Worm (Caenorhabditis elegans) whole organism, young adult: ENCODE results near the gene C49A9.10.

ENCODE experiments used
- C17E4.6 ChIP-seq: fragments of 200-800 bp; sonication (Bioruptor generic); IDR thresholded peaks from 2 replicates; pipeline ENCODE4 v1.3.6; 2022; ENCODE audit warnings: missing genetic modification reagents, missing genetic modification characterization, missing compliant biosample characterization
- D2030.7 ChIP-seq: fragments of 200-800 bp; sonication (Bioruptor generic); IDR thresholded peaks from 2 replicates; pipeline ENCODE4 v1.3.6; 2022; ENCODE audit warnings: missing genetic modification reagents, missing genetic modification characterization, missing compliant biosample characterization
- F22D6.2 ChIP-seq: sonication (generic microtip); optimal IDR thresholded peaks from 2 replicates; lab custom pipeline; 2016; ENCODE audit warnings: mild to moderate bottlenecking, missing genetic modification characterization, missing compliant biosample characterization
- F33H1.4 ChIP-seq: fragments of 200-800 bp; sonication (Bioruptor generic); IDR thresholded peaks from 2 replicates; pipeline ENCODE4 v1.3.6; 2022; ENCODE audit warnings: missing genetic modification reagents, missing genetic modification characterization, missing compliant biosample characterization
- F37B4.10 ChIP-seq: fragments of 200-800 bp; sonication (Bioruptor generic); IDR thresholded peaks from 2 replicates; pipeline ENCODE4 v1.3.6; 2022; ENCODE audit warnings: missing genetic modification characterization, missing compliant biosample characterization
- F52B5.7 ChIP-seq: sonication (generic microtip); optimal IDR thresholded peaks from 2 replicates; lab custom pipeline; 2016; ENCODE audit warnings: mild to moderate bottlenecking, missing genetic modification characterization, missing compliant biosample characterization
- Y67H2A.10 ChIP-seq: fragments of 200-800 bp; sonication (Bioruptor generic); conservative IDR thresholded peaks from 2 replicates; pipeline ENCODE4 v1.3.6; 2022; ENCODE audit warnings: missing genetic modification reagents, missing genetic modification characterization, missing compliant biosample characterization
- aptf-2 ChIP-seq: fragments of 200-800 bp; sonication (Bioruptor generic); conservative IDR thresholded peaks from 2 replicates; pipeline ENCODE4 v1.3.6; 2022; ENCODE audit warnings: missing genetic modification reagents, missing genetic modification characterization, missing compliant biosample characterization
- aptf-3 ChIP-seq: fragments of 200-800 bp; sonication (Bioruptor generic); IDR thresholded peaks from 2 replicates; pipeline ENCODE4 v1.3.6; 2022; ENCODE audit warnings: missing genetic modification characterization, missing compliant biosample characterization
- bed-1 ChIP-seq: fragments of 200-800 bp; sonication (Bioruptor generic); IDR thresholded peaks from 2 replicates; pipeline ENCODE4 v1.3.6; 2022; ENCODE audit warnings: missing genetic modification reagents, missing genetic modification characterization, missing compliant biosample characterization
- ceh-100 ChIP-seq: fragments of 200-800 bp; sonication (Bioruptor generic); IDR thresholded peaks from 2 replicates; pipeline ENCODE4 v1.3.6; 2022; ENCODE audit warnings: missing genetic modification reagents, missing genetic modification characterization, missing compliant biosample characterization
- ceh-58 ChIP-seq: fragments of 200-800 bp; sonication (Bioruptor generic); IDR thresholded peaks from 2 replicates; pipeline ENCODE4 v1.3.6; 2022; ENCODE audit warnings: missing genetic modification characterization, missing compliant biosample characterization
- ceh-79 ChIP-seq: sonication (generic microtip); optimal IDR thresholded peaks from 2 replicates; lab custom pipeline; 2017; ENCODE audit warnings: mild to moderate bottlenecking, missing genetic modification characterization, missing compliant biosample characterization
- die-1 ChIP-seq: sonication (generic microtip); optimal IDR thresholded peaks from 2 replicates; lab custom pipeline; 2016; ENCODE audit warnings: missing genotype, mild to moderate bottlenecking, missing genetic modification characterization, missing compliant biosample characterization
- efl-1 ChIP-seq: fragments of 150-350 bp; optimal IDR thresholded peaks from 2 replicates; lab custom pipeline; 2014; ENCODE audit warnings: missing biosample characterization, missing genetic modification reagents, missing genetic modification characterization
- ets-4 ChIP-seq: fragments of 200-800 bp; sonication (Bioruptor generic); optimal IDR thresholded peaks from 2 replicates; lab custom pipeline; 2018; ENCODE audit warnings: mild to moderate bottlenecking, missing genetic modification characterization, missing compliant biosample characterization
- fkh-3 ChIP-seq: sonication (generic microtip); optimal IDR thresholded peaks from 2 replicates; lab custom pipeline; 2016; ENCODE audit warnings: mild to moderate bottlenecking, missing genetic modification characterization, missing compliant biosample characterization
- gei-17 ChIP-seq: fragments of 200-800 bp; sonication (Bioruptor generic); optimal IDR thresholded peaks from 2 replicates; lab custom pipeline; 2018; ENCODE audit warnings: mild to moderate bottlenecking, missing genetic modification characterization, missing compliant biosample characterization
- hmg-20 ChIP-seq: fragments of 200-800 bp; sonication (Bioruptor generic); IDR thresholded peaks from 2 replicates; pipeline ENCODE4 v1.3.6; 2022; ENCODE audit warnings: missing genetic modification reagents, missing genetic modification characterization, missing compliant biosample characterization
- let-607 ChIP-seq, 2 experiments: fragments of 200-800 bp in 1 of 2; sonication (Bioruptor generic) in 1 of 2; sonication (generic microtip) in 1 of 2; optimal IDR thresholded peaks; 2 replicates each; lab custom pipeline; 2016 to 2018; ENCODE audit warnings: mild to moderate bottlenecking in 2 of 2, missing compliant biosample characterization in 2 of 2, missing genetic modification characterization in 2 of 2, moderate library complexity in 2 of 2, missing genotype in 1 of 2
- lin-35 ChIP-seq, 3 experiments: fragments of 150-350 bp in 2 of 3; sonication (generic microtip) in 1 of 3; optimal IDR thresholded peaks; 2 replicates each; lab custom pipeline; 2014 to 2018; ENCODE audit warnings: missing biosample characterization in 3 of 3, missing genetic modification characterization in 3 of 3, missing genetic modification reagents in 3 of 3
- lir-1 ChIP-seq: fragments of 200-800 bp; sonication (Bioruptor generic); conservative IDR thresholded peaks from 2 replicates; pipeline ENCODE4 v1.3.6; 2022; ENCODE audit warnings: missing genetic modification reagents, missing genetic modification characterization, missing compliant biosample characterization
- lsl-1 ChIP-seq: fragments of 200-800 bp; sonication (Bioruptor generic); optimal IDR thresholded peaks from 2 replicates; lab custom pipeline; 2018; ENCODE audit warnings: mild to moderate bottlenecking, missing genetic modification characterization, moderate library complexity, missing compliant biosample characterization
- madf-10 ChIP-seq: sonication (generic microtip); optimal IDR thresholded peaks from 2 replicates; lab custom pipeline; 2016; ENCODE audit warnings: mild to moderate bottlenecking, missing genetic modification characterization, missing compliant biosample characterization
- madf-8 ChIP-seq: fragments of 200-800 bp; sonication (Bioruptor generic); conservative IDR thresholded peaks from 2 replicates; pipeline ENCODE4 v1.3.6; 2022; ENCODE audit warnings: missing genetic modification reagents, missing genetic modification characterization, missing compliant biosample characterization
- mcd-1 ChIP-seq: fragments of 200-800 bp; sonication (Bioruptor generic); IDR thresholded peaks from 2 replicates; pipeline ENCODE4 v1.3.6; 2022; ENCODE audit warnings: missing genetic modification reagents, missing genetic modification characterization, missing compliant biosample characterization
- mxl-1 ChIP-seq: sonication (generic microtip); optimal IDR thresholded peaks from 2 replicates; lab custom pipeline; 2016; ENCODE audit warnings: missing genetic modification characterization, missing compliant biosample characterization
- nfya-2 ChIP-seq: fragments of 200-800 bp; sonication (Bioruptor generic); IDR thresholded peaks from 2 replicates; pipeline ENCODE4 v1.3.6; 2022; ENCODE audit warnings: missing genetic modification reagents, missing genetic modification characterization, missing compliant biosample characterization
- sdz-38 ChIP-seq: sonication (generic microtip); optimal IDR thresholded peaks from 2 replicates; lab custom pipeline; 2016; ENCODE audit warnings: missing genotype, missing genetic modification characterization, missing compliant biosample characterization
- snpc-1.1 ChIP-seq: sonication (generic microtip); optimal IDR thresholded peaks from 2 replicates; lab custom pipeline; 2017; ENCODE audit warnings: missing genetic modification characterization, mild to moderate bottlenecking, missing compliant biosample characterization, antibody characterized with exemption, moderate library complexity, missing genotype, missing genetic modification reagents; ENCODE audit not compliant: insufficient read depth
- snpc-4 ChIP-seq, 5 experiments: fragments of 150-350 bp in 1 of 5; sonication (generic microtip) in 4 of 5; optimal IDR thresholded peaks; 2 replicates each; lab custom pipeline; 2014 to 2018; ENCODE audit warnings: missing genetic modification characterization in 5 of 5, missing biosample characterization in 3 of 5, antibody characterized with exemption in 2 of 5, mild to moderate bottlenecking in 2 of 5, missing compliant biosample characterization in 2 of 5, missing genotype in 2 of 5, moderate library complexity in 2 of 5, missing genetic modification reagents in 1 of 5
- sptf-2 ChIP-seq: fragments of 200-800 bp; sonication (Bioruptor generic); optimal IDR thresholded peaks from 2 replicates; lab custom pipeline; 2018; ENCODE audit warnings: mild to moderate bottlenecking, missing genetic modification characterization, missing compliant biosample characterization
- unc-62 ChIP-seq: fragments of 150-350 bp; optimal IDR thresholded peaks from 2 replicates; lab custom pipeline; 2014; ENCODE audit warnings: missing biosample characterization, missing genetic modification reagents, missing genetic modification characterization
- zim-3 ChIP-seq: sonication (generic microtip); optimal IDR thresholded peaks from 2 replicates; lab custom pipeline; 2017; ENCODE audit warnings: mild to moderate bottlenecking, missing genetic modification characterization, moderate library complexity, missing compliant biosample characterization
- ztf-28 ChIP-seq: fragments of 200-800 bp; sonication (Bioruptor generic); IDR thresholded peaks from 2 replicates; pipeline ENCODE4 v1.3.6; 2022; ENCODE audit warnings: missing genetic modification reagents, missing genetic modification characterization, missing compliant biosample characterization
- ztf-3 ChIP-seq: fragments of 200-800 bp; sonication (Bioruptor generic); optimal IDR thresholded peaks from 2 replicates; lab custom pipeline; 2018; ENCODE audit warnings: mild to moderate bottlenecking, missing genetic modification characterization, missing compliant biosample characterization
- ztf-6 ChIP-seq: fragments of 200-800 bp; sonication (Bioruptor generic); IDR thresholded peaks from 2 replicates; pipeline ENCODE4 v1.3.6; 2022; ENCODE audit warnings: missing genetic modification reagents, missing genetic modification characterization, missing compliant biosample characterization

The C49A9.10 gene

ce11 chrIV:6185578-6185977 is 20.6 kb downstream of the C49A9.10 start, which contains the start of gene asp-9:
asp-9 (plus strand) TSS chrIV:6185889.
- TF ChIP-seq ceh-79 (tag; lab: Kevin White, UChicago) (no peak), C17E4.6 (GFP tag; lab: Robert Waterston, UW) (no peak), bed-1 (no peak), nfya-2 (GFP tag; lab: Robert Waterston, UW) (no peak), hmg-20 (GFP tag; lab: Robert Waterston, UW) (no peak), aptf-2 (GFP tag; lab: Robert Waterston, UW) (no peak), Y67H2A.10 (GFP tag; lab: Robert Waterston, UW) (no peak), madf-10 (tag; lab: Kevin White, UChicago) (no peak), snpc-1.1 (tag; lab: Kevin White, UChicago) (no peak)

DNA sequence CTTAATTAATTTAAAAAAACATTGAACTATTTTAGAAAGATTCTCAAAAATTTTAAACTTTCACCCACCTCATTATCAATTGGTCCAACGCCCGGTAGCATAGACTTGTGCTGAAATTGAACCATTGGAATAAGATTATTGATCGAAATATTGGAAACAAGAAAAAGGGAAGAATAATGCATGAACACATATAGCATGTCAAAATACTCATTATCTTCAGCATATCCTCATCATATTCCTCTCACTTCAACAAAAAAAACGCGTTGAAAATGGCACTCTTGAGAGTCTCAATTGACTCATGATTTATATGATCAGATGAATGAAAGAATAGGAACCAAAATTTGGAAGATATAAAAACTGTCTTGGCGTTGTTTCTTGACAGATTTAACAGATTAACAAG is 22.4 kb downstream of the C49A9.10 start, which contains the start of gene unc-77:
TSS of gene unc-77 (minus strand) at position 101 of the 400 bp plus-strand sequence.
- TF ChIP-seq mcd-1 (GFP tag; lab: Robert Waterston, UW) (no peak), D2030.7 (no peak), sptf-2 (GFP tag; lab: Kevin White, UChicago) (no peak), F33H1.4 (GFP tag; lab: Robert Waterston, UW) (no peak), let-607 (tag; optimal IDR thresholded peaks at IDR 0.05; lab: Kevin White, UChicago) (no peak), snpc-4 (GFP tag; optimal IDR thresholded peaks at IDR 0.05; lab: Kevin White, UChicago) (no peak), snpc-4 (tag; optimal IDR thresholded peaks at IDR 0.05; lab: Kevin White, UChicago) (no peak), bed-1 (no peak), F22D6.2 (no peak), ceh-58 (GFP tag; lab: Robert Waterston, UW) (no peak)
- TF ChIP-seq, all 124 proteins: peak for 0

DNA sequence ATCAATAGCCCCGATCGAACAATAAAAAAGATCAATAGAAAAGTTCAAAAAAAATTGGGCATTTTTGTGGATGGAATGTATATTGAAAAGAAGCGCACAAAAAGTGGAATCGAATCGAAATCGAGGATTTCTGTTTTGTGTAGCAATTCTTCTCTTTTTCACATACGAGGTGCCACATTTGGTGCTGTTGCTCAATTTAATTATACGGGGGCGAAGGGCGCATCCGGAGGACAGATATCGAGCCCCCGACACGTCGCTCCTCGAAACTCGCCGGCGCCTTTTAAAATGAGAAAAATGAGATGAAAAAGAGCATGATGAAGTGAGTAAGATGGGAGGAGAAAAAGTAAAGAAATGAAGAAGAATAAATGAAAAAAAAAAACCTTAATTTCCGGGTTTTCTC is 28.8 kb downstream of the C49A9.10 start:
- TF ChIP-seq F37B4.10 (GFP tag; lab: Robert Waterston, UW), result no peak
- TF ChIP-seq sdz-38 (tag; lab: Kevin White, UChicago), result no peak
- no peak for TF ChIP-seq ztf-28 (GFP tag; lab: Robert Waterston, UW)
- TF ChIP-seq die-1 (tag; lab: Kevin White, UChicago), result no peak
- no peak for TF ChIP-seq madf-8
- no peak for TF ChIP-seq lir-1
- no peak for TF ChIP-seq ztf-3

DNA sequence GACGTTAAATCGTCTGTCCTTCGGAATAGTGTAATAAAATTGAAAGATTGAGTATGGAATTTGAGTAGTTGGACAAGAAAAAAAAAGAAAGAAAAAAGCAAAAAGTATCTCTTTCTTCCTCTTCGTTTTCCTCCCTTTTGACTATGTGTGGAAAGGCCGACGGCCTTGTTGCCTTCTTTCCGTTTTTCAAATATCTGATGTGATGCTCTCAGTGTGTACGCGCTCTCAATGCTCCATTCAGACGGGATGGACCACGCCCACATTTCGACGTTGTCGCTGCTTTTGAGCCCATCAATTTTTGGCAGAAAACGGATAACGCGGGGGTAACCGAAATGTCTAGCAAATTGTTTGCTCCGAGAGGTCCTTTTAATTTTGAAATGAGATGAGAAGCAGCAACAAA is 33.2 kb downstream of the C49A9.10 start:
- TF ChIP-seq ceh-79 (tag; lab: Kevin White, UChicago) (no peak), ztf-6 (GFP tag; lab: Robert Waterston, UW) (no peak), zim-3 (tag; lab: Kevin White, UChicago) (no peak), efl-1 (GFP tag; lab: Kevin White, UChicago) (no peak), unc-62 (no peak), ceh-100 (GFP tag; lab: Robert Waterston, UW) (no peak), fkh-3 (no peak), lsl-1 (no peak), lin-35 (GFP tag; optimal IDR thresholded peaks at IDR 0.05; lab: Kevin White, UChicago) (no peak), C17E4.6 (GFP tag; lab: Robert Waterston, UW) (no peak)
- TF ChIP-seq, all 124 proteins: peak for 0

ce11 chrIV:6165787-6166186 is 40.4 kb downstream of the C49A9.10 start:
- TF ChIP-seq mxl-1 (tag; lab: Kevin White, UChicago) (no peak), ztf-3 (no peak), F52B5.7 (tag; lab: Kevin White, UChicago) (no peak), gei-17 (no peak), aptf-3 (GFP tag; lab: Robert Waterston, UW) (no peak), ets-4 (no peak), aptf-2 (GFP tag; lab: Robert Waterston, UW) (no peak), snpc-4 (GFP tag; optimal IDR thresholded peaks at IDR 0.05; lab: Kevin White, UChicago) (no peak), snpc-4 (tag; optimal IDR thresholded peaks at IDR 0.05; lab: Kevin White, UChicago) (no peak)
